Worm (Caenorhabditis elegans) whole organism, midembryonic: ENCODE data around the gene cwc-15.

Experiments used
- klf-2 ChIP-seq: fragments of 200-800 bp; sonication (Bioruptor generic); conservative IDR thresholded peaks from 2 replicates; pipeline ENCODE4 v1.3.6; 2022; ENCODE audit warnings: missing genetic modification reagents, missing genetic modification characterization, missing compliant biosample characterization
- med-1 ChIP-seq: sonication (generic microtip); optimal IDR thresholded peaks from 2 replicates; lab custom pipeline; 2017; ENCODE audit warnings: missing genetic modification characterization, mild to moderate bottlenecking, missing compliant biosample characterization, antibody characterized with exemption, missing genetic modification reagents; ENCODE audit not compliant: insufficient read depth
- ref-1 ChIP-seq: fragments of 200-800 bp; sonication (Bioruptor generic); conservative IDR thresholded peaks from 2 replicates; pipeline ENCODE4 v1.3.6; 2022; ENCODE audit warnings: missing genetic modification reagents, missing genetic modification characterization, missing compliant biosample characterization
- tab-1 ChIP-seq: fragments of 200-800 bp; sonication (Bioruptor generic); IDR thresholded peaks from 2 replicates; pipeline ENCODE4 v1.3.6; 2022; ENCODE audit warnings: missing genetic modification characterization, missing compliant biosample characterization

DNA sequence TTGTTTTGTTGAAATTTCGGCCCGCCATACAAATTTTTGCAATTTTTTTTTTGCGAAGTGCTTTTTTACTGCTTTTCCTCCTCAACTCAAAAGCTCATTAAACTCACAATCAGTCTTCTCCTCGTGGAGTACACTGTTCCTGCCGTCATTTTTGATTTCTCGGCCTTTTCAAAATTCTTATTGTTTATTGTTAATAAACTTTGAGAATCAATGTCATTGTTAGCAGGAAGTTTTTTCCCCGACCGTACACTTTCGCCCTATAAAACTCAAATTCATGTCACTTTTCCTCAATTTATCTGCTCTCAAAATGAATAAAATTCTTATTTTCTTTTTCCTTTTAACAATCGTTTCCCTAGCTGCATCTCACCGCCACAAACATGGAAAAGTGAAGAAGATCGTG lies 47.3 kb upstream of the cwc-15 start, which contains the start of gene clec-232:
- TF ChIP-seq ref-1 (GFP tag; lab: Robert Waterston, UW) (no peak), med-1 (no peak), tab-1 (GFP tag; lab: Robert Waterston, UW) (no peak), klf-2 (no peak)
